Fruit fly (Drosophila melanogaster) S2 (cell line): ENCODE results near the gene Lcp65Ab1.

Experiments used
- CG8478 ChIP-seq: fragments of >200 bp; optimal IDR thresholded peaks from 2 replicates; lab custom pipeline; 2018
- CTCF ChIP-seq, 2 experiments: fragments of >200 bp; optimal IDR thresholded peaks; 2 replicates each; lab custom pipeline; 2018

- TF ChIP-seq CG8478 (lab: Kevin White, UChicago) = no peak
- TF ChIP-seq CTCF (optimal IDR thresholded peaks at IDR 0.05; lab: Kevin White, UChicago) = no peak
Observed at dm6 chr3L:6125409-6125689, 24.0 kb upstream of the Lcp65Ab1 start.
